Fruit fly (Drosophila melanogaster) whole organism, embryonic: ENCODE data around the gene CG44174.

Experiments
- BEAF-32 ChIP-seq: fragments of 200-800 bp; sonication (Bioruptor generic); optimal IDR thresholded peaks from 3 replicates; lab custom pipeline; 2017; ENCODE audit warnings: missing biosample characterization, missing genetic modification characterization, mild to moderate bottlenecking, moderate library complexity, missing genetic modification reagents
- CG12391 ChIP-seq: fragments of 200-800 bp; sonication (Bioruptor generic); optimal IDR thresholded peaks from 3 replicates; lab custom pipeline; 2018; ENCODE audit warnings: missing biosample characterization, mild to moderate bottlenecking, missing genetic modification characterization, moderate library complexity
- CG18262 ChIP-seq: fragments of 200-800 bp; optimal IDR thresholded peaks from 3 replicates; lab custom pipeline; 2019; ENCODE audit warnings: missing biosample characterization, mild to moderate bottlenecking, missing genetic modification characterization, moderate library complexity
- CG30403 ChIP-seq: fragments of 200-800 bp; sonication (Bioruptor generic); optimal IDR thresholded peaks from 3 replicates; lab custom pipeline; 2016; ENCODE audit warnings: missing biosample characterization, missing genetic modification characterization
- CG42726 ChIP-seq: fragments of 200-800 bp; sonication (Bioruptor generic); IDR thresholded peaks from 2 replicates; pipeline ENCODE4 v1.3.6; 2022; ENCODE audit warnings: missing biosample characterization, missing genetic modification characterization; ENCODE audit not compliant: partially characterized antibody
- Eip74EF ChIP-seq, 2 experiments: fragments of 200-800 bp in 1 of 2; fragments of >200 bp in 1 of 2; sonication (Bioruptor generic) in 1 of 2; optimal IDR thresholded peaks; 2 replicates each; lab custom pipeline; 2017 to 2019; ENCODE audit warnings: missing biosample characterization in 2 of 2, missing genetic modification characterization in 2 of 2, mild to moderate bottlenecking in 1 of 2, moderate library complexity in 1 of 2
- Mad ChIP-seq: fragments of 200-800 bp; sonication (Bioruptor generic); optimal IDR thresholded peaks from 2 replicates; lab custom pipeline; 2016; ENCODE audit warnings: missing biosample characterization, missing genetic modification characterization
- chn ChIP-seq: fragments of 200-800 bp; sonication (Bioruptor generic); optimal IDR thresholded peaks from 2 replicates; lab custom pipeline; 2016; ENCODE audit warnings: missing biosample characterization, missing genetic modification characterization
- corto ChIP-seq: fragments of 200-800 bp; sonication (Bioruptor generic); optimal IDR thresholded peaks from 2 replicates; lab custom pipeline; 2016; ENCODE audit warnings: missing biosample characterization, mild to moderate bottlenecking, missing genetic modification characterization, moderate library complexity
- ewg ChIP-seq: fragments of 200-800 bp; sonication (Bioruptor generic); optimal IDR thresholded peaks from 3 replicates; lab custom pipeline; 2017; ENCODE audit warnings: mild to moderate bottlenecking, missing biosample characterization, missing genetic modification reagents, missing genetic modification characterization
- p53 ChIP-seq: fragments of 200-800 bp; sonication (Bioruptor generic); optimal IDR thresholded peaks from 2 replicates; lab custom pipeline; 2016; ENCODE audit warnings: missing biosample characterization, missing genetic modification characterization
- sim ChIP-seq: fragments of 200-800 bp; sonication (Bioruptor generic); IDR thresholded peaks from 2 replicates; pipeline ENCODE4 v1.3.6; 2022; ENCODE audit warnings: missing biosample characterization, missing genetic modification characterization

- TF ChIP-seq CG30403 (GFP tag; lab: Kevin White, UChicago) (no peak), CG18262 (peak; percentile 38), p53 (GFP tag; lab: Kevin White, UChicago) (no peak), Mad (GFP tag; lab: Kevin White, UChicago) (no peak), chn (GFP tag; lab: Kevin White, UChicago) (no peak), ewg (GFP tag; lab: Kevin White, UChicago) (no peak), BEAF-32 (no peak), sim (GFP tag; lab: Robert Waterston, UW) (no peak), CG12391 (tag; lab: Kevin White, UChicago) (no peak), Eip74EF (GFP tag; optimal IDR thresholded peaks at IDR 0.05; lab: Kevin White, UChicago) (no peak), CG42726 (GFP tag; lab: Robert Waterston, UW) (no peak), corto (GFP tag; lab: Kevin White, UChicago) (no peak)
Observed at dm6 chr3R:19340312-19341079, 43.0 kb upstream of the CG44174 start.
